Worm (Caenorhabditis elegans) whole organism, L4 larva: ENCODE results near the gene T01C8.3.

ENCODE experiments used
- F26F4.8 ChIP-seq: fragments of 200-800 bp; sonication (Bioruptor generic); conservative IDR thresholded peaks from 2 replicates; pipeline ENCODE4 v1.3.6; 2022; ENCODE audit warnings: missing genetic modification characterization, missing compliant biosample characterization
- F37D6.2 ChIP-seq: sonication (generic microtip); optimal IDR thresholded peaks from 2 replicates; lab custom pipeline; 2016; ENCODE audit warnings: mild to moderate bottlenecking, missing genetic modification characterization, missing compliant biosample characterization
- R02D3.7 ChIP-seq: fragments of 150-350 bp; sonication (generic microtip); optimal IDR thresholded peaks from 3 replicates; lab custom pipeline; 2014; ENCODE audit warnings: missing biosample characterization, missing genetic modification characterization
- T20F7.1 ChIP-seq: fragments of 200-800 bp; sonication (Bioruptor generic); optimal IDR thresholded peaks from 2 replicates; lab custom pipeline; 2018; ENCODE audit warnings: mild to moderate bottlenecking, missing genetic modification characterization, missing compliant biosample characterization
- Y75B8A.6 ChIP-seq: fragments of 200-800 bp; sonication (Bioruptor generic); IDR thresholded peaks from 2 replicates; pipeline ENCODE4 v1.3.6; 2022; ENCODE audit warnings: missing genetic modification reagents, missing genetic modification characterization, missing compliant biosample characterization
- aha-1 ChIP-seq: fragments of 150-350 bp; peaks from one replicate; lab custom pipeline; 2014; ENCODE audit warnings: missing biosample characterization, missing genetic modification characterization
- arid-1 ChIP-seq: fragments of 200-800 bp; sonication (Bioruptor generic); conservative IDR thresholded peaks from 2 replicates; pipeline ENCODE4 v1.3.6; 2022; ENCODE audit warnings: missing genetic modification reagents, missing genetic modification characterization, missing compliant biosample characterization
- attf-4 ChIP-seq: sonication (generic microtip); optimal IDR thresholded peaks from 3 replicates; lab custom pipeline; 2017; ENCODE audit warnings: missing biosample characterization, missing genetic modification characterization
- ceh-20 ChIP-seq: fragments of 200-800 bp; sonication (Bioruptor generic); IDR thresholded peaks from 2 replicates; pipeline ENCODE4 v1.3.6; 2022; ENCODE audit warnings: missing genetic modification reagents, missing genetic modification characterization, missing compliant biosample characterization
- daf-12 ChIP-seq: fragments of 150-350 bp; optimal IDR thresholded peaks from 2 replicates; lab custom pipeline; 2014; ENCODE audit warnings: missing biosample characterization, missing genetic modification reagents, missing genetic modification characterization
- daf-16 ChIP-seq, 3 experiments: sonication (generic microtip); optimal IDR thresholded peaks; 2 replicates each; lab custom pipeline; 2016 to 2017; ENCODE audit warnings: missing genetic modification characterization in 3 of 3, missing genetic modification reagents in 3 of 3, mild to moderate bottlenecking in 2 of 3, missing compliant biosample characterization in 2 of 3, missing biosample characterization in 1 of 3, moderate library complexity in 1 of 3
- daf-19 ChIP-seq: fragments of 200-800 bp; sonication (Bioruptor generic); conservative IDR thresholded peaks from 2 replicates; pipeline ENCODE4 v1.3.6; 2022; ENCODE audit warnings: missing genetic modification characterization, missing compliant biosample characterization
- dmd-8 ChIP-seq: fragments of 200-800 bp; sonication (Bioruptor generic); IDR thresholded peaks from 2 replicates; pipeline ENCODE4 v1.3.6; 2022; ENCODE audit warnings: missing genetic modification characterization, missing compliant biosample characterization
- dmd-9 ChIP-seq: fragments of 200-800 bp; sonication (Bioruptor generic); IDR thresholded peaks from 2 replicates; pipeline ENCODE4 v1.3.6; 2022; ENCODE audit warnings: missing genetic modification reagents, missing genetic modification characterization, missing compliant biosample characterization
- dpl-1 ChIP-seq: fragments of 150-350 bp; optimal IDR thresholded peaks from 2 replicates; lab custom pipeline; 2014; ENCODE audit warnings: missing biosample characterization, missing genetic modification reagents, missing genetic modification characterization
- duxl-1 ChIP-seq: sonication (generic microtip); optimal IDR thresholded peaks from 2 replicates; lab custom pipeline; 2016; ENCODE audit warnings: mild to moderate bottlenecking, missing genetic modification characterization, moderate library complexity, missing compliant biosample characterization; ENCODE audit not compliant: poor library complexity
- egl-43 ChIP-seq: fragments of 200-800 bp; sonication (Bioruptor generic); IDR thresholded peaks from 2 replicates; pipeline ENCODE4 v1.3.6; 2022; ENCODE audit warnings: missing genetic modification reagents, missing genetic modification characterization, missing compliant biosample characterization
- fkh-10 ChIP-seq: fragments of 150-350 bp; optimal IDR thresholded peaks from 2 replicates; lab custom pipeline; 2014; ENCODE audit warnings: missing biosample characterization, missing genetic modification reagents, missing genetic modification characterization
- hif-1 ChIP-seq, 2 experiments: sonication (generic microtip); optimal IDR thresholded peaks; 2 replicates each; lab custom pipeline; 2016 to 2017; ENCODE audit warnings: missing compliant biosample characterization in 2 of 2, missing genetic modification characterization in 2 of 2, missing genetic modification reagents in 2 of 2, missing genotype in 2 of 2, mild to moderate bottlenecking in 1 of 2
- jun-1 ChIP-seq: fragments of 150-350 bp; optimal IDR thresholded peaks from 2 replicates; lab custom pipeline; 2014; ENCODE audit warnings: missing biosample characterization, missing genetic modification reagents, missing genetic modification characterization
- lir-3 ChIP-seq: sonication (generic microtip); optimal IDR thresholded peaks from 2 replicates; lab custom pipeline; 2016; ENCODE audit warnings: mild to moderate bottlenecking, missing genetic modification characterization, missing compliant biosample characterization
- madf-5 ChIP-seq, 2 experiments: fragments of 200-800 bp; sonication (Bioruptor generic); IDR thresholded peaks; 2 replicates each; pipeline ENCODE4 v1.3.6; 2022; ENCODE audit warnings: missing compliant biosample characterization in 2 of 2, missing genetic modification characterization in 2 of 2
- madf-9 ChIP-seq: fragments of 200-800 bp; sonication (Bioruptor generic); conservative IDR thresholded peaks from 2 replicates; pipeline ENCODE4 v1.3.6; 2022; ENCODE audit warnings: missing genetic modification reagents, missing genetic modification characterization, missing compliant biosample characterization
- mdl-1 ChIP-seq, 2 experiments: fragments of 150-350 bp in 1 of 2; sonication (generic microtip) in 1 of 2; optimal IDR thresholded peaks; 2 replicates each; lab custom pipeline; 2014 to 2017; ENCODE audit warnings: missing biosample characterization in 2 of 2, missing genetic modification characterization in 2 of 2
- mdt-29 ChIP-seq: fragments of 200-800 bp; sonication (Bioruptor generic); IDR thresholded peaks from 2 replicates; pipeline ENCODE4 v1.3.6; 2022; ENCODE audit warnings: missing genetic modification reagents, missing genetic modification characterization, missing compliant biosample characterization
- mep-1 ChIP-seq: fragments of 150-350 bp; sonication (generic microtip); optimal IDR thresholded peaks from 3 replicates; lab custom pipeline; 2014; ENCODE audit warnings: missing biosample characterization, missing genetic modification characterization
- mes-2 ChIP-seq: sonication (generic microtip); optimal IDR thresholded peaks from 2 replicates; lab custom pipeline; 2016; ENCODE audit warnings: missing genotype, mild to moderate bottlenecking, missing genetic modification characterization, missing compliant biosample characterization; ENCODE audit not compliant: poor library complexity, severe bottlenecking
- mxl-3 ChIP-seq: fragments of 200-800 bp; sonication (Bioruptor generic); optimal IDR thresholded peaks from 2 replicates; lab custom pipeline; 2018; ENCODE audit warnings: mild to moderate bottlenecking, missing genetic modification characterization, missing compliant biosample characterization
- nhr-102 ChIP-seq: sonication (generic microtip); optimal IDR thresholded peaks from 2 replicates; lab custom pipeline; 2016; ENCODE audit warnings: mild to moderate bottlenecking, missing genetic modification characterization, moderate library complexity, missing compliant biosample characterization
- nhr-237 ChIP-seq: sonication (generic microtip); optimal IDR thresholded peaks from 2 replicates; lab custom pipeline; 2017; ENCODE audit warnings: missing biosample characterization, missing genetic modification characterization
- nhr-41 ChIP-seq: fragments of 200-800 bp; sonication (Bioruptor generic); IDR thresholded peaks from 2 replicates; pipeline ENCODE4 v1.3.6; 2022; ENCODE audit warnings: missing genetic modification reagents, missing genetic modification characterization, missing compliant biosample characterization
- nhr-48 ChIP-seq: sonication (generic microtip); optimal IDR thresholded peaks from 2 replicates; lab custom pipeline; 2016; ENCODE audit warnings: mild to moderate bottlenecking, missing genetic modification characterization, missing compliant biosample characterization
- nhr-76 ChIP-seq: fragments of 150-350 bp; optimal IDR thresholded peaks from 2 replicates; lab custom pipeline; 2014; ENCODE audit warnings: missing biosample characterization, missing genetic modification characterization
- nhr-77 ChIP-seq: fragments of 150-350 bp; optimal IDR thresholded peaks from 2 replicates; lab custom pipeline; 2014; ENCODE audit warnings: missing biosample characterization, missing genetic modification characterization
- pha-4 ChIP-seq, 2 experiments: fragments of 150-350 bp in 1 of 2; fragments of 200-800 bp in 1 of 2; sonication (Bioruptor generic) in 1 of 2; IDR thresholded peaks in 1 of 2; optimal IDR thresholded peaks in 1 of 2; 2 replicates each; pipeline versions ENCODE4 v1.3.6 to Lab custom; 2014 to 2022; ENCODE audit warnings: missing genetic modification characterization in 2 of 2, missing genetic modification reagents in 2 of 2, missing biosample characterization in 1 of 2, missing compliant biosample characterization in 1 of 2
- php-3 ChIP-seq: fragments of 200-800 bp; sonication (Bioruptor generic); IDR thresholded peaks from 2 replicates; pipeline ENCODE4 v1.3.6; 2022; ENCODE audit warnings: missing genetic modification reagents, missing genetic modification characterization, missing compliant biosample characterization
- rbr-2 ChIP-seq: sonication (generic microtip); optimal IDR thresholded peaks from 2 replicates; lab custom pipeline; 2016; ENCODE audit warnings: missing genotype, missing genetic modification characterization, missing compliant biosample characterization
- saeg-2 ChIP-seq: fragments of 200-800 bp; sonication (Bioruptor generic); IDR thresholded peaks from 2 replicates; pipeline ENCODE4 v1.3.6; 2022; ENCODE audit warnings: missing genetic modification reagents, missing genetic modification characterization, missing compliant biosample characterization
- skn-1 ChIP-seq: fragments of 150-350 bp; optimal IDR thresholded peaks from 2 replicates; lab custom pipeline; 2014; ENCODE audit warnings: missing biosample characterization, missing genetic modification characterization
- snpc-4 ChIP-seq: fragments of 150-350 bp; optimal IDR thresholded peaks from 2 replicates; lab custom pipeline; 2014; ENCODE audit warnings: missing biosample characterization, missing genetic modification characterization
- spr-1 ChIP-seq: sonication (generic microtip); optimal IDR thresholded peaks from 2 replicates; lab custom pipeline; 2016; ENCODE audit warnings: mild to moderate bottlenecking, missing genetic modification characterization, missing compliant biosample characterization
- spr-3 ChIP-seq: fragments of 200-800 bp; sonication (Bioruptor generic); optimal IDR thresholded peaks from 2 replicates; lab custom pipeline; 2018; ENCODE audit warnings: mild to moderate bottlenecking, missing genetic modification characterization, missing compliant biosample characterization
- tra-1 ChIP-seq: fragments of 200-800 bp; sonication (Bioruptor generic); IDR thresholded peaks from 2 replicates; pipeline ENCODE4 v1.3.6; 2022; ENCODE audit warnings: missing genetic modification reagents, missing genetic modification characterization, missing compliant biosample characterization
- unc-39 ChIP-seq: sonication (generic microtip); optimal IDR thresholded peaks from 2 replicates; lab custom pipeline; 2017; ENCODE audit warnings: missing biosample characterization, missing genetic modification characterization
- zag-1 ChIP-seq: fragments of 150-350 bp; optimal IDR thresholded peaks from 2 replicates; lab custom pipeline; 2014; ENCODE audit warnings: missing biosample characterization, missing genetic modification characterization
- zfp-2 ChIP-seq: sonication (generic microtip); optimal IDR thresholded peaks from 2 replicates; lab custom pipeline; 2016; ENCODE audit warnings: mild to moderate bottlenecking, missing genetic modification characterization, missing compliant biosample characterization
- zip-2 ChIP-seq: fragments of 150-350 bp; optimal IDR thresholded peaks from 2 replicates; lab custom pipeline; 2014; ENCODE audit warnings: missing biosample characterization, missing genetic modification characterization
- ztf-11 ChIP-seq: fragments of 150-350 bp; optimal IDR thresholded peaks from 2 replicates; lab custom pipeline; 2014; ENCODE audit warnings: missing biosample characterization, missing genetic modification characterization
- ztf-7 ChIP-seq: fragments of 150-350 bp; optimal IDR thresholded peaks from 2 replicates; lab custom pipeline; 2014; ENCODE audit warnings: missing biosample characterization, missing genetic modification characterization

T01C8.3 gene

ce11 chrX:16798621-16799020 is 15.6 kb upstream of the T01C8.3 start (continued):
- no peak for TF ChIP-seq lir-3 (tag; lab: Kevin White, UChicago)
- TF ChIP-seq, all 104 proteins: peak for 11

ce11 chrX:16796826-16797225 is 13.8 kb upstream of the T01C8.3 start:
- TF ChIP-seq F37D6.2 (tag; lab: Kevin White, UChicago) (peak; percentile 76), daf-12 (tag; lab: Kevin White, UChicago) (no peak), php-3 (GFP tag; lab: Robert Waterston, UW) (no peak; the same call in 1 of the 2 replicates), unc-39 (no peak), madf-5 (GFP tag; IDR thresholded peaks at IDR 0.05; lab: Robert Waterston, UW) (no peak), daf-16 (GFP tag; optimal IDR thresholded peaks at IDR 0.05; lab: Kevin White, UChicago) (peak; percentile 1 to 81), daf-16 (tag; optimal IDR thresholded peaks at IDR 0.05; lab: Kevin White, UChicago) (peak; percentile 87), madf-9 (no peak), duxl-1 (tag; lab: Kevin White, UChicago) (peak; percentile 42), zip-2 (tag; lab: Kevin White, UChicago) (peak; percentile 32), spr-1 (tag; lab: Kevin White, UChicago) (peak; percentile 44), T20F7.1 (GFP tag; lab: Kevin White, UChicago) (peak; percentile 83), arid-1 (GFP tag; lab: Robert Waterston, UW) (0 out of 2 replicates have a peak, but pooled peaks have one; percentile 42), fkh-10 (GFP tag; lab: Kevin White, UChicago) (peak; percentile 95), dmd-8 (GFP tag; lab: Robert Waterston, UW) (no peak), ceh-20 (peak; percentile 84), nhr-76 (tag; lab: Kevin White, UChicago) (no peak), F26F4.8 (GFP tag; lab: Robert Waterston, UW) (no peak), zag-1 (peak; percentile 25), R02D3.7 (tag; lab: Kevin White, UChicago) (no peak), mdt-29 (GFP tag; lab: Robert Waterston, UW) (peak; percentile 84), pha-4 (GFP tag; IDR thresholded peaks at IDR 0.05; lab: Robert Waterston, UW) (peak; percentile 63), pha-4 (tag; optimal IDR thresholded peaks at IDR 0.05; lab: Kevin White, UChicago) (peak; percentile 56), nhr-77 (tag; lab: Kevin White, UChicago) (peak; percentile 81), rbr-2 (tag; lab: Kevin White, UChicago) (peak; percentile 91), zfp-2 (tag; lab: Kevin White, UChicago) (no peak), snpc-4 (tag; lab: Kevin White, UChicago) (no peak), nhr-48 (tag; lab: Kevin White, UChicago) (peak; percentile 81), saeg-2 (GFP tag; lab: Robert Waterston, UW) (peak; percentile 66), mxl-3 (peak; percentile 97), nhr-237 (tag; lab: Kevin White, UChicago) (no peak), mes-2 (peak; percentile 52), nhr-41 (GFP tag; lab: Robert Waterston, UW) (no peak), Y75B8A.6 (no peak), skn-1 (tag; lab: Kevin White, UChicago) (peak; percentile 61), hif-1 (tag; optimal IDR thresholded peaks at IDR 0.05; lab: Kevin White, UChicago) (peak; percentile 76 to 98), ztf-11 (tag; lab: Kevin White, UChicago) (no peak), aha-1 (peak; percentile 100), jun-1 (tag; lab: Kevin White, UChicago) (peak; percentile 17), attf-4 (tag; lab: Kevin White, UChicago) (no peak), tra-1 (peak; percentile 75), egl-43 (GFP tag; lab: Robert Waterston, UW) (peak; percentile 80), mep-1 (tag; lab: Kevin White, UChicago) (peak; percentile 95), spr-3 (GFP tag; lab: Kevin White, UChicago) (no peak), daf-19 (GFP tag; lab: Robert Waterston, UW) (no peak), dpl-1 (peak; percentile 48), mdl-1 (tag; optimal IDR thresholded peaks at IDR 0.05; lab: Kevin White, UChicago) (peak; percentile 95 to 99), ztf-7 (tag; lab: Kevin White, UChicago) (peak; percentile 7), nhr-102 (tag; lab: Kevin White, UChicago) (peak; percentile 73), dmd-9 (GFP tag; lab: Robert Waterston, UW) (no peak)
